Fruit fly (Drosophila melanogaster) whole organism, prepupa: ENCODE measurements around the gene Vps52.
A peak's percentile ranks its signal among the peaks of the same experiment; 100 is the strongest.

ENCODE experiments used
- CG10669 ChIP-seq: fragments of 200-800 bp; sonication (Bioruptor generic); optimal IDR thresholded peaks from 3 replicates; lab custom pipeline; 2018; ENCODE audit warnings: missing biosample characterization, mild to moderate bottlenecking, missing genetic modification characterization, moderate library complexity
- CG11294 ChIP-seq: fragments of 200-800 bp; sonication (Bioruptor generic); IDR thresholded peaks from 2 replicates; pipeline ENCODE4 v1.3.6; 2022; ENCODE audit warnings: missing biosample characterization, missing genetic modification characterization
- CG11902 ChIP-seq: fragments of 200-800 bp; sonication (Bioruptor generic); optimal IDR thresholded peaks from 3 replicates; lab custom pipeline; 2016; ENCODE audit warnings: missing biosample characterization, missing genetic modification characterization
- CG15336 ChIP-seq: fragments of 200-800 bp; sonication (Bioruptor generic); IDR thresholded peaks from 2 replicates; pipeline ENCODE4 v1.3.6; 2022; ENCODE audit warnings: missing biosample characterization, missing genetic modification characterization
- CG1621 ChIP-seq: fragments of 200-800 bp; sonication (Bioruptor generic); optimal IDR thresholded peaks from 3 replicates; lab custom pipeline; 2018; ENCODE audit warnings: missing biosample characterization, mild to moderate bottlenecking, missing genetic modification characterization
- CG31627 ChIP-seq: fragments of 200-800 bp; sonication (Bioruptor generic); optimal IDR thresholded peaks from 3 replicates; lab custom pipeline; 2016; ENCODE audit warnings: missing biosample characterization, missing genetic modification characterization
- CG32006 ChIP-seq: fragments of 200-800 bp; sonication (Bioruptor generic); optimal IDR thresholded peaks from 3 replicates; lab custom pipeline; 2017; ENCODE audit warnings: missing biosample characterization, mild to moderate bottlenecking, missing genetic modification characterization
- CG34406 ChIP-seq: fragments of 200-800 bp; sonication (Bioruptor generic); optimal IDR thresholded peaks from 3 replicates; lab custom pipeline; 2016; ENCODE audit warnings: missing biosample characterization, missing genetic modification characterization
- CG3919 ChIP-seq: fragments of 200-800 bp; sonication (Bioruptor generic); optimal IDR thresholded peaks from 3 replicates; lab custom pipeline; 2016; ENCODE audit warnings: missing biosample characterization, missing genetic modification characterization
- CG4318 ChIP-seq: fragments of 200-800 bp; sonication (Bioruptor generic); optimal IDR thresholded peaks from 3 replicates; lab custom pipeline; 2017; ENCODE audit warnings: missing biosample characterization, mild to moderate bottlenecking, missing genetic modification characterization
- CG6163 ChIP-seq: fragments of 200-800 bp; sonication (Bioruptor generic); IDR thresholded peaks from 3 replicates; pipeline ENCODE4 v1.3.6; 2022; ENCODE audit warnings: missing biosample characterization, missing genetic modification characterization
- CG6276 ChIP-seq: fragments of 200-800 bp; sonication (Bioruptor generic); optimal IDR thresholded peaks from 2 replicates; lab custom pipeline; 2017; ENCODE audit warnings: missing biosample characterization, mild to moderate bottlenecking, missing genetic modification characterization
- CG6854 ChIP-seq: fragments of 200-800 bp; sonication (Bioruptor generic); optimal IDR thresholded peaks from 2 replicates; lab custom pipeline; 2017; ENCODE audit warnings: missing biosample characterization, mild to moderate bottlenecking, missing genetic modification characterization
- CG7368 ChIP-seq: fragments of 200-800 bp; sonication (Bioruptor generic); optimal IDR thresholded peaks from 3 replicates; lab custom pipeline; 2016; ENCODE audit warnings: missing biosample characterization, missing genetic modification characterization
- CG8119 ChIP-seq: fragments of 200-800 bp; sonication (Bioruptor generic); IDR thresholded peaks from 3 replicates; pipeline ENCODE4 v1.3.6; 2022; ENCODE audit warnings: missing biosample characterization, missing genetic modification characterization
- CG8319 ChIP-seq: fragments of 200-800 bp; sonication (Bioruptor generic); optimal IDR thresholded peaks from 3 replicates; lab custom pipeline; 2016; ENCODE audit warnings: missing biosample characterization, missing genetic modification characterization
- CG8632 ChIP-seq: fragments of 200-800 bp; sonication (Bioruptor generic); optimal IDR thresholded peaks from 3 replicates; lab custom pipeline; 2016; ENCODE audit warnings: missing biosample characterization, missing genetic modification characterization
- CG9139 ChIP-seq: fragments of 200-800 bp; sonication (Bioruptor generic); optimal IDR thresholded peaks from 3 replicates; lab custom pipeline; 2017; ENCODE audit warnings: missing biosample characterization, mild to moderate bottlenecking, missing genetic modification characterization
- Eip75B ChIP-seq: fragments of 200-800 bp; sonication (Bioruptor generic); optimal IDR thresholded peaks from 3 replicates; lab custom pipeline; 2016; ENCODE audit warnings: missing biosample characterization, missing genetic modification characterization
- Eip78C ChIP-seq: fragments of 200-800 bp; sonication (Bioruptor generic); peaks from one replicate; lab custom pipeline; 2016; ENCODE audit warnings: missing biosample characterization, missing genetic modification characterization
- Ets21C ChIP-seq: fragments of 200-800 bp; sonication (Bioruptor generic); optimal IDR thresholded peaks from 3 replicates; lab custom pipeline; 2016; ENCODE audit warnings: missing biosample characterization, missing genetic modification characterization
- Ets96B ChIP-seq: fragments of 200-800 bp; optimal IDR thresholded peaks from 2 replicates; lab custom pipeline; 2019; ENCODE audit warnings: missing biosample characterization, mild to moderate bottlenecking, missing genetic modification characterization, moderate library complexity
- Hr39 ChIP-seq: fragments of 200-800 bp; sonication (Bioruptor generic); optimal IDR thresholded peaks from 2 replicates; lab custom pipeline; 2016; ENCODE audit warnings: missing biosample characterization, missing genetic modification characterization
- Hr4 ChIP-seq: fragments of 200-800 bp; sonication (Bioruptor generic); optimal IDR thresholded peaks from 3 replicates; lab custom pipeline; 2016; ENCODE audit warnings: missing biosample characterization, missing genetic modification characterization
- Lpt ChIP-seq: fragments of 200-800 bp; sonication (Bioruptor generic); optimal IDR thresholded peaks from 3 replicates; lab custom pipeline; 2016; ENCODE audit warnings: missing biosample characterization, missing genetic modification characterization
- Met ChIP-seq: fragments of 200-800 bp; sonication (Bioruptor generic); optimal IDR thresholded peaks from 3 replicates; lab custom pipeline; 2016; ENCODE audit warnings: missing biosample characterization, missing genetic modification characterization
- OdsH ChIP-seq: fragments of 200-800 bp; sonication (Bioruptor generic); optimal IDR thresholded peaks from 3 replicates; lab custom pipeline; 2016; ENCODE audit warnings: missing biosample characterization, missing genetic modification characterization
- Smox ChIP-seq: fragments of 200-800 bp; sonication (Bioruptor generic); optimal IDR thresholded peaks from 3 replicates; lab custom pipeline; 2016; ENCODE audit warnings: missing biosample characterization, missing genetic modification characterization
- Sox102F ChIP-seq: fragments of 200-800 bp; sonication (Bioruptor generic); optimal IDR thresholded peaks from 2 replicates; lab custom pipeline; 2016; ENCODE audit warnings: missing biosample characterization, mild to moderate bottlenecking, missing genetic modification characterization
- Sox14 ChIP-seq: fragments of 200-800 bp; sonication (Bioruptor generic); optimal IDR thresholded peaks from 3 replicates; lab custom pipeline; 2016; ENCODE audit warnings: missing biosample characterization, missing genetic modification characterization
- Sox15 ChIP-seq: fragments of 200-800 bp; sonication (Bioruptor generic); optimal IDR thresholded peaks from 3 replicates; lab custom pipeline; 2016; ENCODE audit warnings: missing biosample characterization, missing genetic modification characterization
- achi ChIP-seq: fragments of 200-800 bp; sonication (Bioruptor generic); optimal IDR thresholded peaks from 3 replicates; lab custom pipeline; 2016; ENCODE audit warnings: missing biosample characterization, missing genetic modification characterization
- acj6 ChIP-seq: fragments of 200-800 bp; sonication (Bioruptor generic); optimal IDR thresholded peaks from 3 replicates; lab custom pipeline; 2016; ENCODE audit warnings: missing biosample characterization, missing genetic modification characterization
- dac ChIP-seq: fragments of 200-800 bp; sonication (Bioruptor generic); optimal IDR thresholded peaks from 2 replicates; lab custom pipeline; 2017; ENCODE audit warnings: missing biosample characterization, mild to moderate bottlenecking, missing genetic modification characterization
- eg ChIP-seq: fragments of 200-800 bp; sonication (Bioruptor generic); IDR thresholded peaks from 3 replicates; pipeline ENCODE4 v1.3.6; 2022; ENCODE audit warnings: missing biosample characterization, missing genetic modification characterization
- esn ChIP-seq: fragments of 200-800 bp; sonication (Bioruptor generic); optimal IDR thresholded peaks from 2 replicates; lab custom pipeline; 2016; ENCODE audit warnings: missing biosample characterization, mild to moderate bottlenecking, missing genetic modification characterization, moderate library complexity
- fd59A ChIP-seq: fragments of 200-800 bp; sonication (Bioruptor generic); optimal IDR thresholded peaks from 2 replicates; lab custom pipeline; 2017; ENCODE audit warnings: missing biosample characterization, mild to moderate bottlenecking, missing genetic modification characterization, missing genetic modification reagents
- fd85E ChIP-seq: fragments of 200-800 bp; sonication (Bioruptor generic); optimal IDR thresholded peaks from 3 replicates; lab custom pipeline; 2016; ENCODE audit warnings: missing biosample characterization, missing genetic modification characterization
- fkh ChIP-seq: fragments of 200-800 bp; sonication (Bioruptor generic); optimal IDR thresholded peaks from 3 replicates; lab custom pipeline; 2017; ENCODE audit warnings: missing biosample characterization, mild to moderate bottlenecking, missing genetic modification characterization, moderate library complexity
- lz ChIP-seq: fragments of 200-800 bp; sonication (Bioruptor generic); optimal IDR thresholded peaks from 3 replicates; lab custom pipeline; 2016; ENCODE audit warnings: missing biosample characterization, missing genetic modification characterization
- net ChIP-seq: fragments of 200-800 bp; sonication (Bioruptor generic); optimal IDR thresholded peaks from 3 replicates; lab custom pipeline; 2016; ENCODE audit warnings: missing biosample characterization, missing genetic modification characterization
- pdm3 ChIP-seq: fragments of 200-800 bp; sonication (Bioruptor generic); optimal IDR thresholded peaks from 3 replicates; lab custom pipeline; 2016; ENCODE audit warnings: missing biosample characterization, missing genetic modification characterization
- salr ChIP-seq, 2 experiments: fragments of 200-800 bp; sonication (Bioruptor generic); optimal IDR thresholded peaks; 3 replicates each; lab custom pipeline; 2016 to 2018; ENCODE audit warnings: missing biosample characterization in 2 of 2, missing genetic modification characterization in 2 of 2, mild to moderate bottlenecking in 1 of 2
- spab ChIP-seq: fragments of 200-800 bp; sonication (Bioruptor generic); optimal IDR thresholded peaks from 2 replicates; lab custom pipeline; 2017; ENCODE audit warnings: missing biosample characterization, mild to moderate bottlenecking, missing genetic modification characterization, missing genetic modification reagents
- svp ChIP-seq: fragments of 200-800 bp; sonication (Bioruptor generic); peaks from one replicate; lab custom pipeline; 2016; ENCODE audit warnings: missing biosample characterization, missing genetic modification characterization
- vri ChIP-seq: fragments of 200-800 bp; sonication (Bioruptor generic); optimal IDR thresholded peaks from 3 replicates; lab custom pipeline; 2016; ENCODE audit warnings: missing biosample characterization, mild to moderate bottlenecking, missing genetic modification characterization

The Vps52 gene

dm6 chr2L:5546518-5547287 is 23.0 kb upstream of the Vps52 start, which contains the start of gene Oscillin (continued):
- TF ChIP-seq svp (GFP tag; lab: Kevin White, UChicago) (peak; percentile 96), achi (GFP tag; lab: Kevin White, UChicago) (peak; percentile 78), CG10669 (GFP tag; lab: Kevin White, UChicago) (peak; percentile 62), Hr39 (peak; percentile 27), fd85E (GFP tag; lab: Kevin White, UChicago) (peak; percentile 18), CG32006 (GFP tag; lab: Kevin White, UChicago) (peak; percentile 78), CG6854 (GFP tag; lab: Kevin White, UChicago) (peak; percentile 51), dac (GFP tag; lab: Kevin White, UChicago) (no peak), Smox (GFP tag; lab: Kevin White, UChicago) (peak; percentile 65), CG8119 (GFP tag; lab: Robert Waterston, UW) (peak; percentile 57; the same call in 1 of the 3 replicates), CG8632 (GFP tag; lab: Kevin White, UChicago) (peak; percentile 70), CG15336 (GFP tag; lab: Robert Waterston, UW) (peak; percentile 73), esn (GFP tag; lab: Kevin White, UChicago) (peak; percentile 53), eg (peak; percentile 86), spab (GFP tag; lab: Kevin White, UChicago) (peak; percentile 70), acj6 (GFP tag; lab: Kevin White, UChicago) (peak; percentile 79), Eip78C (GFP tag; lab: Kevin White, UChicago) (peak; percentile 96), Sox14 (GFP tag; lab: Kevin White, UChicago) (peak; percentile 38), CG6163 (peak; percentile 79), CG34406 (GFP tag; lab: Kevin White, UChicago) (peak; percentile 65), lz (GFP tag; lab: Kevin White, UChicago) (peak; percentile 70), CG3919 (peak; percentile 76), vri (GFP tag; lab: Kevin White, UChicago) (peak; percentile 39), CG8319 (GFP tag; lab: Kevin White, UChicago) (peak; percentile 52), OdsH (GFP tag; lab: Kevin White, UChicago) (peak; percentile 37), fd59A (GFP tag; lab: Kevin White, UChicago) (peak; percentile 6), net (GFP tag; lab: Kevin White, UChicago) (peak; percentile 80), CG9139 (GFP tag; lab: Kevin White, UChicago) (no peak), Hr4 (GFP tag; lab: Kevin White, UChicago) (peak; percentile 65), fkh (GFP tag; lab: Kevin White, UChicago) (no peak)

DNA sequence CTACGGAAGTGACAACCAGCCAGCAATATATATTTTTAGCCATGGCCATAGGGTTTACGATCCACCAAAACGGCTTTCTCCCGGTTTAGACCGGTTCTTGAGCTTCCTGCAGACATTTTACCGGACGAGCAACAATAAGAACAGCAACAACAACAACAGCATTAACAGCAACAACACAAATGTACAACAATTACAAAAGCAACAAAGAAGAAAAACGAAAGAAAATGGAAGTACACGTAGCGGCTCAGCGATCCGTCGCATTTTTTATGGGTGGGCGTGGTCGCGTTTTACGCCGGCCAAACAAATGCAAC is 22.5 kb upstream of the Vps52 start:
- TF ChIP-seq CG31627 (GFP tag; lab: Kevin White, UChicago) (no peak), Sox14 (GFP tag; lab: Kevin White, UChicago) (no peak), Sox15 (GFP tag; lab: Kevin White, UChicago) (no peak), Ets21C (GFP tag; lab: Kevin White, UChicago) (no peak), Eip78C (GFP tag; lab: Kevin White, UChicago) (no peak), CG9139 (GFP tag; lab: Kevin White, UChicago) (peak; percentile 15), CG8319 (GFP tag; lab: Kevin White, UChicago) (no peak), net (GFP tag; lab: Kevin White, UChicago) (no peak), CG4318 (GFP tag; lab: Kevin White, UChicago) (no peak), CG11294 (GFP tag; lab: Robert Waterston, UW) (no peak), pdm3 (GFP tag; lab: Kevin White, UChicago) (no peak), Ets96B (tag; lab: Kevin White, UChicago) (no peak), CG6276 (GFP tag; lab: Kevin White, UChicago) (no peak), Sox102F (GFP tag; lab: Kevin White, UChicago) (no peak), Eip75B (no peak), lz (GFP tag; lab: Kevin White, UChicago) (no peak), CG34406 (GFP tag; lab: Kevin White, UChicago) (no peak), CG10669 (GFP tag; lab: Kevin White, UChicago) (no peak), fd59A (GFP tag; lab: Kevin White, UChicago) (peak; percentile 4), Lpt (GFP tag; lab: Kevin White, UChicago) (peak; percentile 45), eg (no peak), Hr39 (no peak), Met (GFP tag; lab: Kevin White, UChicago) (no peak), CG11902 (GFP tag; lab: Kevin White, UChicago) (no peak), CG6163 (no peak), salr (GFP tag; optimal IDR thresholded peaks at IDR 0.05; lab: Kevin White, UChicago) (no peak), CG1621 (tag; lab: Kevin White, UChicago) (peak; percentile 61), CG7368 (no peak), OdsH (GFP tag; lab: Kevin White, UChicago) (no peak), fd85E (GFP tag; lab: Kevin White, UChicago) (no peak)
